Worm (Caenorhabditis elegans): ENCODE results near the gene C18F10.2.

DNA sequence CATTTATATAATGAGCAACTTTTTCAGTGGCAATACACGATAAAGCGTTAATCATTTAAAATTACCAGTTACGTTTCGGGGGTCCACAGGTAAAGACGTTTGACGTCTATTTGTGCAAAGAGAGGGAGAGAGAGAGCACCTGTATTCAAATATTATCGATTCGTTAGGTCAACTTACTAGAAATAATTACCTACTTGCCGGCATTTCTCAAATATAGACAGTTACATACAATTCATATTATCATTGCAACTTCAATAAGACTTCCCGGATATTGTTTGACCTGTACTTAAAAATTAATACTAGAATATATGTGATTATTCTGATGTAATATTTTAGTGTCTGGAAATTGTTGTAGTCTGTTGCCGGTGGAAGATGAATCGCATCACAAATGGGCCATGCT, 12.9 kb downstream of the C18F10.2 start, which contains the start of gene gadr-3:
- TF ChIP-seq nfya-1 (tag; optimal IDR thresholded peaks at IDR 0.05) (no peak), ceh-31 (tag; optimal IDR thresholded peaks at IDR 0.05) (no peak), ama-1 (optimal IDR thresholded peaks at IDR 0.05) (no peak), Y22D7AL.16 (tag; optimal IDR thresholded peaks at IDR 0.05) (no peak), nhr-11 (tag; optimal IDR thresholded peaks at IDR 0.05) (no peak), nhr-232 (tag; optimal IDR thresholded peaks at IDR 0.05) (no peak), rnt-1 (tag; optimal IDR thresholded peaks at IDR 0.05) (no peak)
